Worm (Caenorhabditis elegans) whole organism, midembryonic: Measurements from ENCODE around the gene B0524.5.
A peak's percentile ranks its signal among the peaks of the same experiment; 100 is the strongest.

ENCODE experiments used
- T22C8.4 ChIP-seq: fragments of 200-800 bp; sonication (Bioruptor generic); IDR thresholded peaks from 2 replicates; pipeline ENCODE4 v1.3.6; 2022; ENCODE audit warnings: missing genetic modification characterization, missing compliant biosample characterization
- cog-1 ChIP-seq: sonication (generic microtip); optimal IDR thresholded peaks from 2 replicates; lab custom pipeline; 2016; ENCODE audit warnings: missing genetic modification characterization, missing compliant biosample characterization
- flt-1 ChIP-seq: fragments of 200-800 bp; sonication (Bioruptor generic); IDR thresholded peaks from 2 replicates; pipeline ENCODE4 v1.3.6; 2022; ENCODE audit warnings: missing genetic modification characterization, missing compliant biosample characterization
- klf-2 ChIP-seq: fragments of 200-800 bp; sonication (Bioruptor generic); conservative IDR thresholded peaks from 2 replicates; pipeline ENCODE4 v1.3.6; 2022; ENCODE audit warnings: missing genetic modification reagents, missing genetic modification characterization, missing compliant biosample characterization
- med-1 ChIP-seq: sonication (generic microtip); optimal IDR thresholded peaks from 2 replicates; lab custom pipeline; 2017; ENCODE audit warnings: missing genetic modification characterization, mild to moderate bottlenecking, missing compliant biosample characterization, antibody characterized with exemption, missing genetic modification reagents; ENCODE audit not compliant: insufficient read depth
- ref-1 ChIP-seq: fragments of 200-800 bp; sonication (Bioruptor generic); conservative IDR thresholded peaks from 2 replicates; pipeline ENCODE4 v1.3.6; 2022; ENCODE audit warnings: missing genetic modification reagents, missing genetic modification characterization, missing compliant biosample characterization
- tab-1 ChIP-seq: fragments of 200-800 bp; sonication (Bioruptor generic); IDR thresholded peaks from 2 replicates; pipeline ENCODE4 v1.3.6; 2022; ENCODE audit warnings: missing genetic modification characterization, missing compliant biosample characterization
- ztf-23 ChIP-seq: fragments of 200-800 bp; sonication (Bioruptor generic); IDR thresholded peaks from 2 replicates; pipeline ENCODE4 v1.3.6; 2022; ENCODE audit warnings: missing genetic modification reagents, missing genetic modification characterization, missing compliant biosample characterization
- ztf-29 ChIP-seq: fragments of 200-800 bp; sonication (Bioruptor generic); IDR thresholded peaks from 2 replicates; pipeline ENCODE4 v1.3.6; 2022; ENCODE audit warnings: missing genetic modification reagents, missing genetic modification characterization, missing compliant biosample characterization

The B0524.5 gene

DNA sequence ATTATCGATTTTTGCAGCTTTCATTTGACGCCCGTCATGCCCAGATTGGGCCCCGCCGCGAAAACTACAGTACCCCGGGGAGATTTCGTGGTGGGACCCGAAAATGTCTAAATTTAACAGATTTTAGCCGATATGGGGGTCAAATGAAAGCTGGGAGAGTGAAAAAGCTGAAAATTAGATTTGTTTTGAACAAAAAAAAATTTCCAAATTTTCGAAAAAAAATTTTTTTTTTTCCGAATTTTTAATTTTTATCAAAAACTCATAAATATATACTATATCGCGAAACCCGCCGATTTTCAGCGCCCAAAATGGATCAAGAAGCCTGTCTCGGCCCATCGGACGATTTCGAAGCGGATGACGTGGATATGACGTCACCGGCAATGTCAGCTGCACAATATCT is 15.6 kb downstream of the B0524.5 start, which contains the start of gene smi-1:
Gene smi-1, plus strand, starts transcription at position 301 of the 400 bp plus-strand sequence.
- TF ChIP-seq ref-1 (GFP tag; lab: Robert Waterston, UW) (no peak), ztf-23 (GFP tag; lab: Robert Waterston, UW) (no peak), flt-1 (GFP tag; lab: Robert Waterston, UW) (no peak), med-1 (GFP tag; lab: Kevin White, UChicago) (no peak), tab-1 (GFP tag; lab: Robert Waterston, UW) (no peak), T22C8.4 (GFP tag; lab: Robert Waterston, UW) (no peak), klf-2 (GFP tag; lab: Robert Waterston, UW) (no peak), ztf-29 (GFP tag; lab: Robert Waterston, UW) (no peak), cog-1 (tag; lab: Kevin White, UChicago) (no peak)

DNA sequence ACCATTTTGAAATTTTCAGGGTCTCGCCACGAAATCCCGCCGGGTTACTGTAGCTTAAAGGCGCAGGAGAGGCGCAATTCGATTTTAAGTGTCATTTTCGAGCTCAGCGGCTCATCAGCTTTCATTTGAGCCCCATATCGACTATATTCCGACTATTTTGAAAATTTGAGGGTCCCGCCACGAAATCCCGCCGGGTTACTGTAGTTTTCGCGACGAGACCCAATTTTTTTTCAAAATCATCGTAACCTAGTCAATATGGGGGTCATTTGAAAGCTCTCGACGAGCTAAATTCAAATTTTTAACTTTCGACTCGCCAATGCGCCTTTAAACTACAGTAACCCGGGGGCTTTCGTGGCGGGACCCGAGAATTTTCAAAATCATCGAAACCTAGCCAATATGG is 16.5 kb downstream of the B0524.5 start:
- TF ChIP-seq ztf-29 (GFP tag; lab: Robert Waterston, UW) = no peak
- TF ChIP-seq med-1 (GFP tag; lab: Kevin White, UChicago) = no peak
- TF ChIP-seq klf-2 (GFP tag; lab: Robert Waterston, UW) = no peak
- no peak for TF ChIP-seq T22C8.4 (GFP tag; lab: Robert Waterston, UW)
- TF ChIP-seq flt-1 (GFP tag; lab: Robert Waterston, UW) = no peak
- TF ChIP-seq tab-1 (GFP tag; lab: Robert Waterston, UW) = no peak
- TF ChIP-seq ref-1 (GFP tag; lab: Robert Waterston, UW) = no peak
- no peak for TF ChIP-seq ztf-23 (GFP tag; lab: Robert Waterston, UW)
- TF ChIP-seq cog-1 (tag; lab: Kevin White, UChicago) = no peak

DNA sequence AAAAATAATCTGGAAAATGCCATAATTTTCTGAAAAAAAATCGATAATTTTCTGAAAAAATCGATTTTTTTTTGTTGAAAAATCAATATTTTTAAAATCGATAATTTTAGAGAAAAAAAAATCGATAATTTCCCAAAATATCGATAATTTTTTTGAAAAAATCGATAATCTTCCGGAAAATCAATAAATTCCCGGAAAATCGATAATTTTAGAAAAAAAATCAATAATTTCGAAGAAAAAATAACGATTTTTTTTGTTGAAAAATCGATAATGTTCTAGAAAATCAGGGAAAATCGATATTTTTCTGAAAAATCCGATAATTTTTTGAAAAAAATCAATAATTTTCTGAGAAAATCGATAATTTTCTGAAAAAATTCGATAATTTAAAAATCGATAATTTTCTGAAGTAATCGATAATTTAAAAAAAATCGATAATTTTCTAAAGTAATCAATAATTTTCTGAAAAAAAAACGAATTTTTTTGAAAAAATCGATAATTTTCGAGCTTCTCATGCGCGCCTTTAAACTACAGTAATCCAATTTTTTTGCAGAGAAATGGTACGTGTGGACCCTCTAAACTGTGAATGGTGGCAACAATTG is 17.3 kb downstream of the B0524.5 start:
- TF ChIP-seq flt-1 (GFP tag; lab: Robert Waterston, UW) = no peak
- no peak for TF ChIP-seq med-1 (GFP tag; lab: Kevin White, UChicago)
- peak; percentile 81 for TF ChIP-seq T22C8.4 (GFP tag; lab: Robert Waterston, UW)

DNA sequence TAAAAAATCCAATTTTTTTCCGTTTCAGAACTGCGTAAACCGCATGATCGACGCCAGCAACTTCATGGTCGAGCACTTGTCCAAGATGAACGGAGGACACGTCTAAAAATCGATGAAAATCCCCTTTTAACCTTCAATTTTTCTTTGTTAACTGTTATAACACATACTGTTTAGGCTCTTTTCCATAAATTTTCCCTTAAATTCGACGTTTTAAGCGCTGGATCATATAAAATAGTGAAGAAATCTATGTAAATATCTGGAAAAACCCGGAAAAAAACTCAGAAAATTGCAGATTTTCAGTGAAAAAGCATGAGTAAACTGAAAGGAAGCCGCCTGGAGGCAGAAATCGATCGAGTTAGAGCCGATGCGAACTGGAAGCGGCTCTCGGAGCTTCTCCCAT is 33.6 kb downstream of the B0524.5 start, which contains the start of gene ttc-7:
Gene ttc-7, plus strand, starts transcription at position 301 of the 400 bp plus-strand sequence.
- TF ChIP-seq cog-1 (tag; lab: Kevin White, UChicago) (no peak), klf-2 (GFP tag; lab: Robert Waterston, UW) (no peak), ztf-29 (GFP tag; lab: Robert Waterston, UW) (no peak), ref-1 (GFP tag; lab: Robert Waterston, UW) (no peak), flt-1 (GFP tag; lab: Robert Waterston, UW) (no peak), med-1 (GFP tag; lab: Kevin White, UChicago) (no peak), tab-1 (GFP tag; lab: Robert Waterston, UW) (no peak), ztf-23 (GFP tag; lab: Robert Waterston, UW) (no peak), T22C8.4 (GFP tag; lab: Robert Waterston, UW) (no peak)

DNA sequence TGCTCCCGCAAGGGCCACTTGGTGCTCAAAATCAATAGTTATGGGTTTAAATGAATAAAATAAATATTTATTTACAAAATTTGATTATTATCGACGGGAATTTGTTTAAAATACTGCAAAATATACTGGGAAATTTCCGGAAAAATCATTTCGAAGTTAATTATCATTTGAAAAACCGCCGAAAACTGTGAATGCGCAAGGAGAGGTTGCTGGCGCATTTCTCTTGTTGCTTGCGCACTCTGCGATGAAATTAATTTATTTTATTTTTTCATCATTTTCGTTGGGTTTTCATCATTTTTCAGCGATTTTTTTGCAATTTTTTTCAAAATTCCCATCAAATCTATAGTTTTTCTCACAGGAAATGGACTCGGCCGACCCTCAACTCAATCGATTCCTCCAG is 34.2 kb downstream of the B0524.5 start, which contains the start of gene ddp-1:
Gene ddp-1, plus strand, starts transcription at position 357 of the 400 bp plus-strand sequence.
- TF ChIP-seq cog-1 (tag; lab: Kevin White, UChicago) = peak; percentile 79
- peak; percentile 30; the same call in 1 of the 2 replicates for TF ChIP-seq ztf-29 (GFP tag; lab: Robert Waterston, UW)
- TF ChIP-seq T22C8.4 (GFP tag; lab: Robert Waterston, UW) = peak; percentile 62
- TF ChIP-seq klf-2 (GFP tag; lab: Robert Waterston, UW) = peak; percentile 75; the same call in 1 of the 2 replicates
- peak; percentile 88 for TF ChIP-seq ztf-23 (GFP tag; lab: Robert Waterston, UW)
- TF ChIP-seq tab-1 (GFP tag; lab: Robert Waterston, UW) = peak; percentile 72; the same call in 1 of the 2 replicates
- TF ChIP-seq flt-1 (GFP tag; lab: Robert Waterston, UW) = peak; percentile 89
- TF ChIP-seq med-1 (GFP tag; lab: Kevin White, UChicago) = peak; percentile 59
- TF ChIP-seq ref-1 (GFP tag; lab: Robert Waterston, UW) = 0 out of 2 replicates have a peak, but pooled peaks have one; percentile 49

DNA sequence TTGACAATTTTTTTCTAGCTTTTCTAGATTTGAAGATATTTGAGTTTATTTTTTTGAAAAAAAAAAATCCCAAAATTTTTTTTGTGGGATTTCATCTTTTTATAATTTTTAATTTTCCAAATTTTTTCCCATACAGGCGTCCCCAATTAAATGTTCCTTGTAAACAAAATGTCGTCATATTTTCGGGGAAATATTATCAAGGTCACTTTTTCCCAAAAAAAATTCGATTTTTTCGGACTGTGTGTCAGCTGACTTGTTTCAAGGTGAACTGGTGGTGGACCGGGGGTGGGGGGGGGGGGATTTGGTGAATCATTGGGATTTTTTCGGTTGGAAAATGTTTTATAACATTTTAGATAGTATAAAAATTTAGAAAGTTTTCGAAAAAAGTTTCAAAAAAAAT is 37.0 kb downstream of the B0524.5 start:
- TF ChIP-seq tab-1 (GFP tag; lab: Robert Waterston, UW) = no peak
- TF ChIP-seq ztf-23 (GFP tag; lab: Robert Waterston, UW) = no peak
- no peak for TF ChIP-seq cog-1 (tag; lab: Kevin White, UChicago)
- no peak for TF ChIP-seq ztf-29 (GFP tag; lab: Robert Waterston, UW)
- no peak for TF ChIP-seq flt-1 (GFP tag; lab: Robert Waterston, UW)
- no peak for TF ChIP-seq klf-2 (GFP tag; lab: Robert Waterston, UW)
- TF ChIP-seq T22C8.4 (GFP tag; lab: Robert Waterston, UW) = no peak
- no peak for TF ChIP-seq ref-1 (GFP tag; lab: Robert Waterston, UW)
- TF ChIP-seq med-1 (GFP tag; lab: Kevin White, UChicago) = no peak

DNA sequence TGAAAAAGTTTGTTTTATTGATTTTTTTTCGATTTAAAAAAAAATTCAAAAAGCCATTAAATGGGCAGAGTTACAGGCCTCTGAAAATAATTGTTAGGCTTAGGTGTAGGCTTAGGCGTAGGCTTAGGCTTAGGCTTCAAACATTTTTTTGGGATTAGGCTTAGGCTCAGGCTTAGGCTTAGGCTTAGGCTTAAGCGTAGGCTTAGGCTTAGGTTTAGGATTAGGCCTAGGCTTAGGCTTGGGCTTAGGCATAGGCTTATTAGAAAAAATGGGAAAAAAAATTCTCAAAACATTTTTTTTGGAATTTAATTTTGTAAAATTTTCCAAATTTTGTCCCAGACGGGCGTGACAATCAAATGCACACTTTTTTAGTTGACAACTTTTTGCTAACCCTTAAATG is 37.5 kb downstream of the B0524.5 start:
- TF ChIP-seq ref-1 (GFP tag; lab: Robert Waterston, UW) = no peak
- TF ChIP-seq cog-1 (tag; lab: Kevin White, UChicago) = no peak
- no peak for TF ChIP-seq klf-2 (GFP tag; lab: Robert Waterston, UW)
- TF ChIP-seq ztf-29 (GFP tag; lab: Robert Waterston, UW) = no peak
- no peak for TF ChIP-seq ztf-23 (GFP tag; lab: Robert Waterston, UW)
- no peak for TF ChIP-seq tab-1 (GFP tag; lab: Robert Waterston, UW)
- TF ChIP-seq T22C8.4 (GFP tag; lab: Robert Waterston, UW) = no peak

DNA sequence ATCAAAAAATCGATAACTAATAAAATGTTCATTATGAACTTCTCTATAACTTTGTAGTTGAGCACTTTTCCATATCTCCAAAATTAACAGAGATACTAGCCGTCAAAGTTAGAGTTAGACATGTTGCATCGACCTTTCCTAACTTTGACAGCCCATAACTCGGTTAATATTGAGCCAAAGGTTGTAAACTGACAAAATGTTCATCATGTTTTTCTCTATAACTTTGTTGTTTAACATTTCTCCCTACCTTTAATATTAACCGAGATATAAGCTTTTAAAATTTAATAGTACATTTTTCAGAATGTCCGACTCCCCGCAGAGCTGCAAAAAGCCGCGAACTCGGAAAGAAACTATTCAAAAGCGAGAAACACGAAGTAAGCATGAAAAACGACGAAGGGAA is 38.6 kb downstream of the B0524.5 start, which contains the start of gene hlh-33:
Gene hlh-33, plus strand, starts transcription at position 301 of the 400 bp plus-strand sequence.
- no peak for TF ChIP-seq T22C8.4 (GFP tag; lab: Robert Waterston, UW)
- no peak for TF ChIP-seq ztf-23 (GFP tag; lab: Robert Waterston, UW)
- TF ChIP-seq tab-1 (GFP tag; lab: Robert Waterston, UW) = no peak
- no peak for TF ChIP-seq med-1 (GFP tag; lab: Kevin White, UChicago)
- no peak for TF ChIP-seq flt-1 (GFP tag; lab: Robert Waterston, UW)
- no peak for TF ChIP-seq ztf-29 (GFP tag; lab: Robert Waterston, UW)
- TF ChIP-seq cog-1 (tag; lab: Kevin White, UChicago) = no peak
- TF ChIP-seq ref-1 (GFP tag; lab: Robert Waterston, UW) = no peak
- TF ChIP-seq klf-2 (GFP tag; lab: Robert Waterston, UW) = no peak
